Worm (Caenorhabditis elegans) whole organism, early embryonic: ENCODE measurements around the gene F46E10.3.

ENCODE experiments used
- B0310.2 ChIP-seq: sonication (generic microtip); optimal IDR thresholded peaks from 2 replicates; lab custom pipeline; 2016; ENCODE audit warnings: mild to moderate bottlenecking, missing genetic modification characterization, missing compliant biosample characterization
- ama-1 ChIP-seq: fragments of 150-350 bp; optimal IDR thresholded peaks from 2 replicates; lab custom pipeline; 2014
- ceh-36 ChIP-seq: sonication (generic microtip); optimal IDR thresholded peaks from 2 replicates; lab custom pipeline; 2016; ENCODE audit warnings: missing genetic modification characterization, inconsistent platforms, missing compliant biosample characterization
- ets-7 ChIP-seq: sonication (generic microtip); optimal IDR thresholded peaks from 2 replicates; lab custom pipeline; 2016; ENCODE audit warnings: missing genotype, missing genetic modification characterization, missing compliant biosample characterization
- flt-1 ChIP-seq: fragments of 200-800 bp; sonication (Bioruptor generic); IDR thresholded peaks from 2 replicates; pipeline ENCODE4 v1.3.6; 2022; ENCODE audit warnings: missing genetic modification characterization, missing compliant biosample characterization
- hmbx-1 ChIP-seq: sonication (generic microtip); optimal IDR thresholded peaks from 2 replicates; lab custom pipeline; 2016; ENCODE audit warnings: mild to moderate bottlenecking, missing genetic modification characterization, missing compliant biosample characterization
- pes-1 ChIP-seq: fragments of 200-800 bp; sonication (Bioruptor generic); IDR thresholded peaks from 2 replicates; pipeline ENCODE4 v1.3.6; 2022; ENCODE audit warnings: missing genetic modification reagents, missing genetic modification characterization, missing compliant biosample characterization
- scrt-1 ChIP-seq: fragments of 200-800 bp; sonication (Bioruptor generic); IDR thresholded peaks from 2 replicates; pipeline ENCODE4 v1.3.6; 2022; ENCODE audit warnings: missing genetic modification characterization, missing compliant biosample characterization

DNA sequence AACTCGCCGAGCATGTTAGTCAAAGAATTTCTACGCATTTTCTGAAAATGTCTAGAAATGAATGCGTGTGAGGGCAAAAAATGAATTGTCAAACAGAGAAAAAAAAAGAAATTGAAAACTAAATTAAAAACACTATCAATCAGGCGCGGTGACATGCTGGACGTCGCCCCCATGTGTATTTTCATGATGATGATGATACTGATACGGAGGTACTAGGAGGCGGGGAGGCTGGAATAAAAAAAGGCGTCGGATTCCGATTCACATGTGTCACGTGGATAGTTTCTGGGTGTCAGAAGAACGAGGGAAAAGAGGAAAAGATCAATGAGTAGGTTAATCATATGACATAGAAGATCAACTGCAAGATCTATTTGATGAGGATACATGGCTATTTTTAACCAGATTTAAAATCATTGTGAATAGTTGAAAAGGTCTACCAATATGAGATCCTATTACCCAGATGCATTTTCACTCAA lies 12.7 kb upstream of the F46E10.3 start, which contains the start of gene W01A11.7:
- no peak for TF ChIP-seq ama-1 (lab: Kevin White, UChicago)
- TF ChIP-seq B0310.2 (tag; lab: Kevin White, UChicago) = no peak
- no peak for TF ChIP-seq ceh-36
- TF ChIP-seq flt-1 (GFP tag; lab: Robert Waterston, UW) = no peak
- no peak for TF ChIP-seq ets-7
- TF ChIP-seq pes-1 = no peak
- no peak for TF ChIP-seq scrt-1 (GFP tag; lab: Robert Waterston, UW)
- no peak for TF ChIP-seq hmbx-1 (tag; lab: Kevin White, UChicago)
